Fruit fly (Drosophila melanogaster) whole organism, embryonic: ENCODE data around the gene CG15643.

Experiments used
- CG11093 ChIP-seq: fragments of 200-800 bp; sonication (Bioruptor generic); IDR thresholded peaks from 3 replicates; pipeline ENCODE4 v1.3.6; 2022; ENCODE audit warnings: missing biosample characterization, missing genetic modification characterization
- CG11560 ChIP-seq: fragments of 200-800 bp; sonication (Bioruptor generic); IDR thresholded peaks from 3 replicates; pipeline ENCODE4 v1.3.6; 2022; ENCODE audit warnings: missing biosample characterization, missing genetic modification characterization
- CG12071 ChIP-seq: fragments of 200-800 bp; sonication (Bioruptor generic); optimal IDR thresholded peaks from 3 replicates; lab custom pipeline; 2018; ENCODE audit warnings: missing biosample characterization, mild to moderate bottlenecking, missing genetic modification characterization
- CG14710 ChIP-seq: fragments of 200-800 bp; sonication (Bioruptor generic); optimal IDR thresholded peaks from 3 replicates; lab custom pipeline; 2019; ENCODE audit warnings: missing biosample characterization, mild to moderate bottlenecking, missing genetic modification characterization, moderate library complexity
- CG14860 ChIP-seq: fragments of 200-800 bp; sonication (Bioruptor generic); IDR thresholded peaks from 3 replicates; pipeline ENCODE4 v1.3.6; 2022; ENCODE audit warnings: missing biosample characterization, missing genetic modification characterization; ENCODE audit not compliant: partially characterized antibody
- CG17802 ChIP-seq: fragments of 200-800 bp; sonication (Bioruptor generic); optimal IDR thresholded peaks from 2 replicates; lab custom pipeline; 2018; ENCODE audit warnings: missing biosample characterization, mild to moderate bottlenecking, missing genetic modification characterization, moderate library complexity
- CG18599 ChIP-seq: fragments of 200-800 bp; sonication (Bioruptor generic); optimal IDR thresholded peaks from 3 replicates; lab custom pipeline; 2017; ENCODE audit warnings: missing biosample characterization, missing genetic modification characterization, mild to moderate bottlenecking, moderate library complexity, missing genetic modification reagents
- CG31388 ChIP-seq: fragments of 200-800 bp; sonication (Bioruptor generic); optimal IDR thresholded peaks from 2 replicates; lab custom pipeline; 2016; ENCODE audit warnings: missing biosample characterization, missing genetic modification characterization
- CG34224 ChIP-seq: fragments of 200-800 bp; sonication (Bioruptor generic); IDR thresholded peaks from 3 replicates; pipeline ENCODE4 v1.3.6; 2022; ENCODE audit warnings: missing biosample characterization, missing genetic modification characterization; ENCODE audit not compliant: partially characterized antibody
- CG3995 ChIP-seq: fragments of 200-800 bp; sonication (Bioruptor generic); optimal IDR thresholded peaks from 3 replicates; lab custom pipeline; 2016; ENCODE audit warnings: missing biosample characterization, missing genetic modification characterization
- CG6254 ChIP-seq: fragments of 200-800 bp; sonication (Bioruptor generic); optimal IDR thresholded peaks from 3 replicates; lab custom pipeline; 2017; ENCODE audit warnings: mild to moderate bottlenecking, missing biosample characterization, missing genetic modification reagents, missing genetic modification characterization
- CG6791 ChIP-seq: fragments of 200-800 bp; sonication (Bioruptor generic); IDR thresholded peaks from 3 replicates; pipeline ENCODE4 v1.3.6; 2022; ENCODE audit warnings: missing biosample characterization, missing genetic modification characterization; ENCODE audit not compliant: partially characterized antibody
- CG7928 ChIP-seq: fragments of 200-800 bp; sonication (Bioruptor generic); optimal IDR thresholded peaks from 2 replicates; lab custom pipeline; 2017; ENCODE audit warnings: missing biosample characterization, mild to moderate bottlenecking, missing genetic modification characterization
- CG7963 ChIP-seq: fragments of 200-800 bp; sonication (Bioruptor generic); IDR thresholded peaks from 3 replicates; pipeline ENCODE4 v1.3.6; 2022; ENCODE audit warnings: missing biosample characterization, missing genetic modification characterization; ENCODE audit not compliant: partially characterized antibody
- Dll ChIP-seq: fragments of 200-800 bp; sonication (Bioruptor generic); IDR thresholded peaks from 4 replicates; pipeline ENCODE4 v1.3.6; 2022; ENCODE audit warnings: missing biosample characterization, missing genetic modification characterization; ENCODE audit not compliant: partially characterized antibody
- Dref ChIP-seq: fragments of 200-800 bp; sonication (Bioruptor generic); IDR thresholded peaks from 2 replicates; pipeline ENCODE4 v1.3.6; 2022; ENCODE audit warnings: missing biosample characterization, missing genetic modification characterization
- HLH4C ChIP-seq: fragments of 200-800 bp; sonication (Bioruptor generic); IDR thresholded peaks from 3 replicates; pipeline ENCODE4 v1.3.6; 2022; ENCODE audit warnings: missing biosample characterization, missing genetic modification characterization; ENCODE audit not compliant: partially characterized antibody
- HmgZ ChIP-seq: fragments of 200-800 bp; sonication (Bioruptor generic); optimal IDR thresholded peaks from 2 replicates; lab custom pipeline; 2018; ENCODE audit warnings: missing biosample characterization, mild to moderate bottlenecking, missing genetic modification characterization
- Hr78 ChIP-seq, 2 experiments: fragments of 200-800 bp in 1 of 2; fragments of >200 bp in 1 of 2; sonication (Bioruptor generic) in 1 of 2; optimal IDR thresholded peaks; 2 replicates each; lab custom pipeline; 2017 to 2019; ENCODE audit warnings: missing biosample characterization in 2 of 2, missing genetic modification characterization in 2 of 2, mild to moderate bottlenecking in 1 of 2, moderate library complexity in 1 of 2
- Kr ChIP-seq: fragments of 200-800 bp; sonication (Bioruptor generic); optimal IDR thresholded peaks from 2 replicates; lab custom pipeline; 2017; ENCODE audit warnings: missing biosample characterization, mild to moderate bottlenecking, missing genetic modification characterization
- Myb ChIP-seq: fragments of 200-800 bp; sonication (Bioruptor generic); optimal IDR thresholded peaks from 2 replicates; lab custom pipeline; 2016; ENCODE audit warnings: missing biosample characterization, missing genetic modification characterization
- Ptx1 ChIP-seq: fragments of 200-800 bp; sonication (Bioruptor generic); IDR thresholded peaks from 2 replicates; pipeline ENCODE4 v1.3.6; 2022; ENCODE audit warnings: missing biosample characterization, missing genetic modification characterization
- Scr ChIP-seq: fragments of 200-800 bp; sonication (Bioruptor generic); IDR thresholded peaks from 2 replicates; pipeline ENCODE4 v1.3.6; 2022; ENCODE audit warnings: missing biosample characterization, missing genetic modification characterization; ENCODE audit not compliant: partially characterized antibody
- Sry-β ChIP-seq: fragments of 200-800 bp; sonication (Bioruptor generic); optimal IDR thresholded peaks from 2 replicates; lab custom pipeline; 2018; ENCODE audit warnings: missing biosample characterization, mild to moderate bottlenecking, missing genetic modification characterization, moderate library complexity
- Usf ChIP-seq: fragments of 200-800 bp; sonication (Bioruptor generic); optimal IDR thresholded peaks from 2 replicates; lab custom pipeline; 2017; ENCODE audit warnings: missing genotype, missing biosample characterization, missing genetic modification characterization
- amos ChIP-seq: fragments of 200-800 bp; sonication (Bioruptor generic); IDR thresholded peaks from 2 replicates; pipeline ENCODE4 v1.3.6; 2022; ENCODE audit warnings: missing biosample characterization, missing genetic modification characterization; ENCODE audit not compliant: partially characterized antibody
- bbx ChIP-seq: fragments of 200-800 bp; sonication (Bioruptor generic); IDR thresholded peaks from 2 replicates; pipeline ENCODE4 v1.3.6; 2022; ENCODE audit warnings: missing biosample characterization, missing genetic modification characterization; ENCODE audit not compliant: partially characterized antibody
- caup ChIP-seq: fragments of 200-800 bp; sonication (Bioruptor generic); optimal IDR thresholded peaks from 3 replicates; lab custom pipeline; 2017; ENCODE audit warnings: missing biosample characterization, mild to moderate bottlenecking, missing genetic modification characterization, moderate library complexity; ENCODE audit not compliant: severe bottlenecking
- chinmo ChIP-seq: fragments of 200-800 bp; sonication (Bioruptor generic); IDR thresholded peaks from 4 replicates; pipeline ENCODE4 v1.3.6; 2022; ENCODE audit warnings: missing biosample characterization, missing genetic modification characterization; ENCODE audit not compliant: partially characterized antibody
- chm ChIP-seq: fragments of 200-800 bp; sonication (Bioruptor generic); IDR thresholded peaks from 2 replicates; pipeline ENCODE4 v1.3.6; 2022; ENCODE audit warnings: missing biosample characterization, missing genetic modification characterization
- danr ChIP-seq: fragments of 200-800 bp; sonication (Bioruptor generic); IDR thresholded peaks from 2 replicates; pipeline ENCODE4 v1.3.6; 2022; ENCODE audit warnings: missing biosample characterization, missing genetic modification characterization
- dmrt99B ChIP-seq: fragments of 200-800 bp; sonication (Bioruptor generic); optimal IDR thresholded peaks from 2 replicates; lab custom pipeline; 2018; ENCODE audit warnings: missing biosample characterization, mild to moderate bottlenecking, missing genetic modification characterization, moderate library complexity
- lov ChIP-seq, 2 experiments: fragments of 200-800 bp in 1 of 2; fragments of >200 bp in 1 of 2; sonication (Bioruptor generic) in 1 of 2; IDR thresholded peaks in 1 of 2; optimal IDR thresholded peaks in 1 of 2; 2 replicates in 1 of 2; 3 replicates in 1 of 2; pipeline versions ENCODE4 v1.3.6 to Lab custom; 2017 to 2022; ENCODE audit warnings: missing biosample characterization in 1 of 2, missing genetic modification characterization in 1 of 2
- luna ChIP-seq: fragments of 200-800 bp; sonication (Bioruptor generic); optimal IDR thresholded peaks from 2 replicates; lab custom pipeline; 2016; ENCODE audit warnings: missing biosample characterization, missing genetic modification characterization
- mld ChIP-seq: fragments of 200-800 bp; sonication (Bioruptor generic); IDR thresholded peaks from 3 replicates; pipeline ENCODE4 v1.3.6; 2022; ENCODE audit warnings: missing biosample characterization, missing genetic modification characterization; ENCODE audit not compliant: partially characterized antibody
- psq ChIP-seq: fragments of 200-800 bp; sonication (Bioruptor generic); optimal IDR thresholded peaks from 2 replicates; lab custom pipeline; 2017; ENCODE audit warnings: missing biosample characterization, missing genetic modification characterization
- pum ChIP-seq: fragments of 200-800 bp; sonication (Bioruptor generic); optimal IDR thresholded peaks from 2 replicates; lab custom pipeline; 2016; ENCODE audit warnings: missing biosample characterization, missing genetic modification characterization
- pzg ChIP-seq: fragments of 200-800 bp; sonication (Bioruptor generic); optimal IDR thresholded peaks from 3 replicates; lab custom pipeline; 2018; ENCODE audit warnings: missing biosample characterization, mild to moderate bottlenecking, missing genetic modification characterization, moderate library complexity
- tll ChIP-seq, 2 experiments: fragments of 200-800 bp in 1 of 2; fragments of >200 bp in 1 of 2; sonication (Bioruptor generic) in 1 of 2; optimal IDR thresholded peaks; 2 replicates each; lab custom pipeline; 2017 to 2019; ENCODE audit warnings: missing biosample characterization in 2 of 2, missing genetic modification characterization in 2 of 2, mild to moderate bottlenecking in 1 of 2, moderate library complexity in 1 of 2
- tna ChIP-seq: fragments of 200-800 bp; sonication (Bioruptor generic); IDR thresholded peaks from 2 replicates; pipeline ENCODE4 v1.3.6; 2022; ENCODE audit warnings: missing biosample characterization, missing genetic modification characterization; ENCODE audit not compliant: partially characterized antibody
- ttk ChIP-seq: fragments of 200-800 bp; sonication (Bioruptor generic); IDR thresholded peaks from 2 replicates; pipeline ENCODE4 v2.1.2; 2022; ENCODE audit warnings: missing biosample characterization, missing genetic modification characterization
- unc-4 ChIP-seq: fragments of 200-800 bp; sonication (Bioruptor generic); IDR thresholded peaks from 2 replicates; pipeline ENCODE4 v1.3.6; 2022; ENCODE audit warnings: missing biosample characterization, missing genetic modification characterization; ENCODE audit not compliant: partially characterized antibody
- wek ChIP-seq: fragments of 200-800 bp; sonication (Bioruptor generic); optimal IDR thresholded peaks from 3 replicates; lab custom pipeline; 2018; ENCODE audit warnings: missing biosample characterization, mild to moderate bottlenecking, missing genetic modification characterization, moderate library complexity
- zen2 ChIP-seq: fragments of 200-800 bp; sonication (Bioruptor generic); IDR thresholded peaks from 3 replicates; pipeline ENCODE4 v1.3.6; 2022; ENCODE audit warnings: missing biosample characterization, missing genetic modification characterization; ENCODE audit not compliant: partially characterized antibody
- zf30C ChIP-seq: fragments of 200-800 bp; sonication (Bioruptor generic); optimal IDR thresholded peaks from 3 replicates; lab custom pipeline; 2018; ENCODE audit warnings: missing biosample characterization, mild to moderate bottlenecking, missing genetic modification characterization

Gene CG15643

dm6 chrX:15578043-15578442 is 6.1 kb upstream of the CG15643 start, which contains the start of the genes cerv and CG7872 (continued):
- TF ChIP-seq danr (no peak), pzg (peak; percentile 70), CG7928 (GFP tag; lab: Kevin White, UChicago) (no peak), Myb (GFP tag; lab: Kevin White, UChicago) (peak; percentile 62), zen2 (GFP tag; lab: Robert Waterston, UW) (peak; percentile 52; the same call in 2 of the 3 replicates), HmgZ (peak; percentile 51), CG3995 (GFP tag; lab: Kevin White, UChicago) (peak; percentile 58), CG14710 (tag; lab: Kevin White, UChicago) (peak; percentile 60), CG34224 (GFP tag; lab: Robert Waterston, UW) (peak; percentile 69), dmrt99B (tag; lab: Kevin White, UChicago) (no peak)

dm6 chrX:15575557-15575956 is 3.6 kb upstream of the CG15643 start, which contains the start of gene CG42299:
Gene CG42299, minus strand, starts transcription at chrX:15575683.
- TF ChIP-seq wek (GFP tag; lab: Kevin White, UChicago) (no peak), ttk (GFP tag; lab: Robert Waterston, UW) (no peak), mld (GFP tag; lab: Robert Waterston, UW) (peak; percentile 65; the same call in 2 of the 3 replicates), CG11093 (GFP tag; lab: Robert Waterston, UW) (no peak), Ptx1 (GFP tag; lab: Robert Waterston, UW) (no peak), Dref (GFP tag; lab: Robert Waterston, UW) (peak; percentile 51), chm (GFP tag; lab: Robert Waterston, UW) (no peak), CG14860 (peak; percentile 66), Dll (GFP tag; lab: Robert Waterston, UW) (peak; percentile 53; the same call in 1 of the 4 replicates), Sry-β (GFP tag; lab: Kevin White, UChicago) (no peak), Usf (GFP tag; lab: Kevin White, UChicago) (no peak), Scr (GFP tag; lab: Robert Waterston, UW) (peak; percentile 50), bbx (GFP tag; lab: Robert Waterston, UW) (peak; percentile 67), unc-4 (GFP tag; lab: Robert Waterston, UW) (peak; percentile 41; the same call in 1 of the 2 replicates), amos (peak; percentile 27; the same call in 1 of the 2 replicates), Kr (GFP tag; lab: Kevin White, UChicago) (no peak), luna (GFP tag; lab: Kevin White, UChicago) (no peak), Hr78 (GFP tag; optimal IDR thresholded peaks at IDR 0.05; lab: Kevin White, UChicago) (no peak), CG17802 (tag; lab: Kevin White, UChicago) (no peak), HLH4C (GFP tag; lab: Robert Waterston, UW) (peak; percentile 76), CG6254 (no peak), CG12071 (GFP tag; lab: Kevin White, UChicago) (no peak), CG31388 (GFP tag; lab: Kevin White, UChicago) (no peak), tll (GFP tag; optimal IDR thresholded peaks at IDR 0.05; lab: Kevin White, UChicago) (no peak), CG11560 (tag; lab: Robert Waterston, UW) (no peak), chinmo (GFP tag; lab: Robert Waterston, UW) (0 out of 4 replicates have a peak, but pooled peaks have one; percentile 59), zen2 (GFP tag; lab: Robert Waterston, UW) (0 out of 3 replicates have a peak, but pooled peaks have one; percentile 7), CG18599 (no peak), CG3995 (GFP tag; lab: Kevin White, UChicago) (no peak), zf30C (GFP tag; lab: Kevin White, UChicago) (no peak), psq (no peak), CG6791 (peak; percentile 83), caup (GFP tag; lab: Kevin White, UChicago) (no peak), CG7963 (GFP tag; lab: Robert Waterston, UW) (peak; percentile 76), tna (GFP tag; lab: Robert Waterston, UW) (peak; percentile 71), lov (optimal IDR thresholded peaks at IDR 0.05; lab: Kevin White, UChicago) (no peak), lov (GFP tag; IDR thresholded peaks at IDR 0.05; lab: Robert Waterston, UW) (no peak), CG34224 (GFP tag; lab: Robert Waterston, UW) (peak; percentile 29; the same call in 1 of the 3 replicates), pum (GFP tag; lab: Kevin White, UChicago) (no peak)
